Worm (Caenorhabditis elegans) whole organism, young adult: ENCODE data around the gene nspg-3.
"Not testable (repeated sequence)": the region's sequence is repeated elsewhere in the genome, so short reads cannot be mapped to it uniquely, and the experiment has no call there.

ENCODE experiments used
- D2030.7 ChIP-seq: fragments of 200-800 bp; sonication (Bioruptor generic); IDR thresholded peaks from 2 replicates; pipeline ENCODE4 v1.3.6; 2022; ENCODE audit warnings: missing genetic modification reagents, missing genetic modification characterization, missing compliant biosample characterization
- F57A8.1 ChIP-seq: fragments of 200-800 bp; sonication (Bioruptor generic); optimal IDR thresholded peaks from 2 replicates; lab custom pipeline; 2018; ENCODE audit warnings: mild to moderate bottlenecking, missing genetic modification characterization, moderate library complexity, missing compliant biosample characterization
- K11D2.4 ChIP-seq: fragments of 200-800 bp; sonication (Bioruptor generic); IDR thresholded peaks from 2 replicates; pipeline ENCODE4 v1.3.6; 2022; ENCODE audit warnings: missing genetic modification reagents, missing genetic modification characterization, missing compliant biosample characterization
- T07F8.4 ChIP-seq: sonication (generic microtip); optimal IDR thresholded peaks from 2 replicates; lab custom pipeline; 2016; ENCODE audit warnings: mild to moderate bottlenecking, missing genetic modification characterization, moderate library complexity, missing compliant biosample characterization
- Y56A3A.18 ChIP-seq: fragments of 200-800 bp; sonication (Bioruptor generic); IDR thresholded peaks from 2 replicates; pipeline ENCODE4 v1.3.6; 2022; ENCODE audit warnings: missing genetic modification reagents, missing genetic modification characterization, missing compliant biosample characterization
- aptf-2 ChIP-seq: fragments of 200-800 bp; sonication (Bioruptor generic); conservative IDR thresholded peaks from 2 replicates; pipeline ENCODE4 v1.3.6; 2022; ENCODE audit warnings: missing genetic modification reagents, missing genetic modification characterization, missing compliant biosample characterization
- attf-3 ChIP-seq: fragments of 200-800 bp; sonication (Bioruptor generic); conservative IDR thresholded peaks from 2 replicates; pipeline ENCODE4 v1.3.6; 2022; ENCODE audit warnings: missing genetic modification reagents, missing genetic modification characterization, missing compliant biosample characterization
- attf-6 ChIP-seq: fragments of 200-800 bp; sonication (Bioruptor generic); IDR thresholded peaks from 2 replicates; pipeline ENCODE4 v1.3.6; 2022; ENCODE audit warnings: missing genetic modification reagents, missing genetic modification characterization, missing compliant biosample characterization
- bed-2 ChIP-seq: fragments of 200-800 bp; sonication (Bioruptor generic); IDR thresholded peaks from 2 replicates; pipeline ENCODE4 v1.3.6; 2022; ENCODE audit warnings: missing genetic modification reagents, missing genetic modification characterization, missing compliant biosample characterization
- cebp-1 ChIP-seq, 2 experiments: fragments of 200-800 bp in 1 of 2; sonication (Bioruptor generic) in 1 of 2; sonication (generic microtip) in 1 of 2; IDR thresholded peaks in 1 of 2; optimal IDR thresholded peaks in 1 of 2; 2 replicates each; pipeline versions ENCODE4 v1.3.6 to Lab custom; 2017 to 2022; ENCODE audit warnings: missing compliant biosample characterization in 2 of 2, missing genetic modification characterization in 2 of 2, mild to moderate bottlenecking in 1 of 2, missing genetic modification reagents in 1 of 2, moderate library complexity in 1 of 2
- ceh-40 ChIP-seq: fragments of 200-800 bp; sonication (Bioruptor generic); IDR thresholded peaks from 2 replicates; pipeline ENCODE4 v1.3.6; 2022; ENCODE audit warnings: missing genetic modification characterization, missing compliant biosample characterization
- ceh-58 ChIP-seq: fragments of 200-800 bp; sonication (Bioruptor generic); IDR thresholded peaks from 2 replicates; pipeline ENCODE4 v1.3.6; 2022; ENCODE audit warnings: missing genetic modification characterization, missing compliant biosample characterization
- dpff-1 ChIP-seq: sonication (generic microtip); optimal IDR thresholded peaks from 2 replicates; lab custom pipeline; 2017; ENCODE audit warnings: mild to moderate bottlenecking, missing genetic modification characterization, missing compliant biosample characterization
- dpl-1 ChIP-seq: fragments of 150-350 bp; optimal IDR thresholded peaks from 2 replicates; lab custom pipeline; 2014; ENCODE audit warnings: missing biosample characterization, missing genetic modification reagents, missing genetic modification characterization
- egl-44 ChIP-seq: fragments of 200-800 bp; sonication (Bioruptor generic); IDR thresholded peaks from 2 replicates; pipeline ENCODE4 v1.3.6; 2022; ENCODE audit warnings: missing genetic modification reagents, missing genetic modification characterization, missing compliant biosample characterization
- ekl-4 ChIP-seq: fragments of 200-800 bp; sonication (Bioruptor generic); IDR thresholded peaks from 2 replicates; pipeline ENCODE4 v1.3.6; 2022; ENCODE audit warnings: missing genetic modification reagents, missing genetic modification characterization, missing compliant biosample characterization
- fkh-3 ChIP-seq: sonication (generic microtip); optimal IDR thresholded peaks from 2 replicates; lab custom pipeline; 2016; ENCODE audit warnings: mild to moderate bottlenecking, missing genetic modification characterization, missing compliant biosample characterization
- hmg-1.2 ChIP-seq: fragments of 200-800 bp; sonication (Bioruptor generic); IDR thresholded peaks from 2 replicates; pipeline ENCODE4 v1.3.6; 2022; ENCODE audit warnings: missing genetic modification reagents, missing genetic modification characterization, missing compliant biosample characterization
- hsf-1 ChIP-seq: fragments of 200-800 bp; sonication (Bioruptor generic); IDR thresholded peaks from 2 replicates; pipeline ENCODE4 v1.3.6; 2022; ENCODE audit warnings: missing genetic modification reagents, missing genetic modification characterization, missing compliant biosample characterization
- let-526 ChIP-seq: fragments of 200-800 bp; sonication (Bioruptor generic); IDR thresholded peaks from 2 replicates; pipeline ENCODE4 v1.3.6; 2022; ENCODE audit warnings: missing genetic modification reagents, missing genetic modification characterization, missing compliant biosample characterization
- lin-26 ChIP-seq: fragments of 200-800 bp; sonication (Bioruptor generic); IDR thresholded peaks from 2 replicates; pipeline ENCODE4 v1.3.6; 2022; ENCODE audit warnings: missing genetic modification reagents, missing genetic modification characterization, missing compliant biosample characterization
- lin-40 ChIP-seq: sonication (generic microtip); optimal IDR thresholded peaks from 2 replicates; lab custom pipeline; 2016; ENCODE audit warnings: missing genetic modification characterization, mild to moderate bottlenecking, missing compliant biosample characterization, missing genotype, missing genetic modification reagents
- madf-3 ChIP-seq: fragments of 200-800 bp; sonication (Bioruptor generic); IDR thresholded peaks from 2 replicates; pipeline ENCODE4 v1.3.6; 2022; ENCODE audit warnings: missing genetic modification reagents, missing genetic modification characterization, missing compliant biosample characterization
- madf-6 ChIP-seq: fragments of 200-800 bp; sonication (Bioruptor generic); IDR thresholded peaks from 2 replicates; pipeline ENCODE4 v1.3.6; 2022; ENCODE audit warnings: missing genetic modification reagents, missing genetic modification characterization, missing compliant biosample characterization
- nhr-179 ChIP-seq: sonication (generic microtip); optimal IDR thresholded peaks from 2 replicates; lab custom pipeline; 2016; ENCODE audit warnings: mild to moderate bottlenecking, missing genetic modification characterization, missing compliant biosample characterization
- nhr-80 ChIP-seq: sonication (generic microtip); optimal IDR thresholded peaks from 2 replicates; lab custom pipeline; 2016; ENCODE audit warnings: missing genetic modification characterization, missing compliant biosample characterization
- rcor-1 ChIP-seq: fragments of 200-800 bp; sonication (Bioruptor generic); IDR thresholded peaks from 2 replicates; pipeline ENCODE4 v1.3.6; 2022; ENCODE audit warnings: missing genetic modification reagents, missing genetic modification characterization, missing compliant biosample characterization
- rpc-1 ChIP-seq, 2 experiments: fragments of 150-350 bp in 1 of 2; sonication (generic microtip) in 1 of 2; optimal IDR thresholded peaks; 2 replicates each; lab custom pipeline; 2014 to 2018; ENCODE audit warnings: missing biosample characterization in 1 of 2, missing genetic modification characterization in 1 of 2, missing genetic modification reagents in 1 of 2, missing genotype in 1 of 2
- sea-2 ChIP-seq: fragments of 200-800 bp; sonication (Bioruptor generic); IDR thresholded peaks from 2 replicates; pipeline ENCODE4 v1.3.6; 2022; ENCODE audit warnings: missing genetic modification characterization, missing compliant biosample characterization
- snpc-1.1 ChIP-seq: sonication (generic microtip); optimal IDR thresholded peaks from 2 replicates; lab custom pipeline; 2017; ENCODE audit warnings: missing genetic modification characterization, mild to moderate bottlenecking, missing compliant biosample characterization, antibody characterized with exemption, moderate library complexity, missing genotype, missing genetic modification reagents; ENCODE audit not compliant: insufficient read depth
- snpc-1.3 ChIP-seq: sonication (generic microtip); optimal IDR thresholded peaks from 2 replicates; lab custom pipeline; 2017; ENCODE audit warnings: missing genetic modification characterization, mild to moderate bottlenecking, missing compliant biosample characterization, antibody characterized with exemption, moderate library complexity, missing genotype, missing genetic modification reagents; ENCODE audit not compliant: insufficient read depth
- sptf-2 ChIP-seq: fragments of 200-800 bp; sonication (Bioruptor generic); optimal IDR thresholded peaks from 2 replicates; lab custom pipeline; 2018; ENCODE audit warnings: mild to moderate bottlenecking, missing genetic modification characterization, missing compliant biosample characterization
- tbp1 ChIP-seq: fragments of 200-800 bp; sonication (Bioruptor generic); optimal IDR thresholded peaks from 2 replicates; lab custom pipeline; 2018; ENCODE audit warnings: mild to moderate bottlenecking, missing genetic modification characterization, missing compliant biosample characterization
- zfh-2 ChIP-seq: fragments of 200-800 bp; sonication (Bioruptor generic); conservative IDR thresholded peaks from 2 replicates; pipeline ENCODE4 v1.3.6; 2022; ENCODE audit warnings: missing genetic modification reagents, missing genetic modification characterization, missing compliant biosample characterization
- ztf-18 ChIP-seq: sonication (generic microtip); optimal IDR thresholded peaks from 2 replicates; lab custom pipeline; 2016; ENCODE audit warnings: missing genotype, mild to moderate bottlenecking, missing genetic modification characterization, missing compliant biosample characterization
- ztf-25 ChIP-seq: fragments of 200-800 bp; sonication (Bioruptor generic); IDR thresholded peaks from 2 replicates; pipeline ENCODE4 v1.3.6; 2022; ENCODE audit warnings: missing genetic modification reagents, missing genetic modification characterization, missing compliant biosample characterization

The nspg-3 gene

DNA sequence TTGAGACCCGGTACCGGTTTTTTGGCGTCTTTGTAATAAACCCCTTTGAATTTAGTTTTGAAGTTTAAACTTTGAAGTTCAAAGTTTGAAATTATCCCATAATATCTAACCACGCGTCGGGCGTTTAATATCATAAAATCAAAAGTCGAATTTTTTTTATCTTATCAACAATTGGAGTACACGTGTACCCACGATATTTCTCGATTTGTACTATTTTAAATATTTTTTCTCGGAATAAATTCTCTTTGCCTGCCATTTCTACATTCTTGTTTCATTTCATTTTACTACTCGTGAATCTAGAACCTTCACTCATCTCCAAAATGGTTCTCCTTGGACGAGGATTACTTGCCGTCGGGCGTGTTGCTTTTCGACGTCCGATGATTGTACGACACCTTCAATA lies 41.4 kb upstream of the nspg-3 start, which contains the start of gene gldc-1:
gldc-1 (plus strand) TSS at position 301 of the 400 bp plus-strand sequence.
- TF ChIP-seq dpff-1 (tag; lab: Kevin White, UChicago) (no peak), attf-3 (GFP tag; lab: Robert Waterston, UW) (no peak), zfh-2 (GFP tag; lab: Robert Waterston, UW) (no peak)
- TF ChIP-seq, all 124 proteins: peak for 0

DNA sequence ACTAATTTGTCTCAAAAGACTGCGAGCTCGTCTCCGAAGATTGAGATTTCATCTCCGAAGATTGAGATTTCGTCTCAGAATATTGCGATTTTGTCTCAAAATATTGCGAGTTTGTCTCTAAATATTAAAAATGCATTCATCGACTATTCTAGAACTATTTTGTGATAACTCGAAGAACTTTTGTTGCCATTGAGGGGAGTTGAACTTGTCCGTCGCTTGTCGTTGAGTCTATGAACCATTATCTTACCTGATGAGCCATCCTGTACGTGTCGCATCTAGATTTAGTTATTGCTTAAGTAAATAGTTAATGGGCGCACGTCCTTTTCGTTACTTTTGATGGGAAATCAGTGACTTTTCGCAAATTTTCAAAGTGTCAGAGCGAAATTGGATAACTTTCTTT lies 37.0 kb upstream of the nspg-3 start:
- 0 out of 2 replicates have a peak, but pooled peaks have one; percentile 59 for TF ChIP-seq ztf-25 (GFP tag; lab: Robert Waterston, UW)
- TF ChIP-seq rcor-1: 0 out of 2 replicates have a peak, but pooled peaks have one; percentile 44
- 0 out of 2 replicates have a peak, but pooled peaks have one; percentile 23 for TF ChIP-seq hmg-1.2 (GFP tag; lab: Robert Waterston, UW)
- TF ChIP-seq ekl-4 (GFP tag; lab: Robert Waterston, UW): peak; percentile 61; the same call in 1 of the 2 replicates
- TF ChIP-seq Y56A3A.18 (GFP tag; lab: Robert Waterston, UW): 0 out of 2 replicates have a peak, but pooled peaks have one; percentile 60
- TF ChIP-seq D2030.7 (GFP tag; lab: Robert Waterston, UW): peak; percentile 64
- TF ChIP-seq madf-6 (GFP tag; lab: Robert Waterston, UW): peak; percentile 55; the same call in 1 of the 2 replicates
- 0 out of 2 replicates have a peak, but pooled peaks have one; percentile 43 for TF ChIP-seq madf-3 (GFP tag; lab: Robert Waterston, UW)
- peak; percentile 44 for TF ChIP-seq tbp1
- peak; percentile 54; the same call in 1 of the 2 replicates for TF ChIP-seq attf-6 (GFP tag; lab: Robert Waterston, UW)
- TF ChIP-seq rpc-1 (optimal IDR thresholded peaks at IDR 0.05; lab: Kevin White, UChicago): not testable (repeated sequence)
- peak; percentile 39 for TF ChIP-seq rpc-1 (tag; optimal IDR thresholded peaks at IDR 0.05; lab: Kevin White, UChicago)
- peak; percentile 47; the same call in 1 of the 2 replicates for TF ChIP-seq ceh-58 (GFP tag; lab: Robert Waterston, UW)
- TF ChIP-seq hsf-1: peak; percentile 70; the same call in 1 of the 2 replicates
- TF ChIP-seq lin-26 (GFP tag; lab: Robert Waterston, UW): peak; percentile 84

DNA sequence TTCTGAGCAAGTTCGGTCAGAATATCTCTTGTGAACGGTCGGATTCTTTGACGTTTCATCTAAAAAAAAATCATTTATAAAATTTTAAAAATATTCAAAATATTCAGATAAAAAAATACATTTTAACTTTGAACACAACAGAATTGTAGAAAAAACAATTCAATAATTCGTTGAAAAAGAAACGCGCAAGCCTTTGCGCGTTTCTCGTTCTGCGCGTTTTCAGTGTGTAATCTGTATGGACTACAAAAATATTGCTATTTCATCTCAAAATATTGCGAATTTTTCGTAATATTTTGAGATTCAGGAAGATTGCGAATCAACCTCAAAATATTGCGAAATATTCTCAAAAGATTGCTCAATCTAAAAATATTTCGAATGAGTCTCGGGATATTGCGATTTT lies 35.6 kb upstream of the nspg-3 start, which contains the start of gene R12C12.7:
R12C12.7 (minus strand) TSS at position 59 of the 400 bp plus-strand sequence.
- no peak for TF ChIP-seq D2030.7 (GFP tag; lab: Robert Waterston, UW)
- TF ChIP-seq dpl-1 (GFP tag; lab: Kevin White, UChicago): no peak
- TF ChIP-seq egl-44 (GFP tag; lab: Robert Waterston, UW): no peak
- no peak for TF ChIP-seq snpc-1.3 (tag; lab: Kevin White, UChicago)
- TF ChIP-seq cebp-1 (GFP tag; IDR thresholded peaks at IDR 0.05; lab: Robert Waterston, UW): peak; percentile 41; the same call in 1 of the 2 replicates
- peak; percentile 76 for TF ChIP-seq cebp-1 (tag; optimal IDR thresholded peaks at IDR 0.05; lab: Kevin White, UChicago)
- no peak for TF ChIP-seq F57A8.1
- TF ChIP-seq aptf-2 (GFP tag; lab: Robert Waterston, UW): no peak
- no peak for TF ChIP-seq bed-2 (GFP tag; lab: Robert Waterston, UW)
- TF ChIP-seq nhr-179 (tag; lab: Kevin White, UChicago): no peak
- no peak for TF ChIP-seq sptf-2 (GFP tag; lab: Kevin White, UChicago)
- TF ChIP-seq fkh-3 (tag; lab: Kevin White, UChicago): no peak
- no peak for TF ChIP-seq attf-3 (GFP tag; lab: Robert Waterston, UW)
- TF ChIP-seq let-526: no peak
- peak; percentile 89 for TF ChIP-seq ztf-18
- TF ChIP-seq K11D2.4 (GFP tag; lab: Robert Waterston, UW): no peak
- no peak for TF ChIP-seq lin-40
- TF ChIP-seq snpc-1.1 (tag; lab: Kevin White, UChicago): no peak
- TF ChIP-seq T07F8.4: no peak
- no peak for TF ChIP-seq sea-2
- peak; percentile 32 for TF ChIP-seq nhr-80
- TF ChIP-seq ceh-40 (GFP tag; lab: Robert Waterston, UW): no peak
